Worm (Caenorhabditis elegans) whole organism, young adult: ENCODE data around the gene K09E9.7.

Source experiments
- C06A6.2 ChIP-seq: fragments of 200-800 bp; sonication (Bioruptor generic); conservative IDR thresholded peaks from 2 replicates; pipeline ENCODE4 v1.3.6; 2022; ENCODE audit warnings: missing genetic modification characterization, missing compliant biosample characterization
- chd-7 ChIP-seq: sonication (generic microtip); optimal IDR thresholded peaks from 2 replicates; lab custom pipeline; 2016; ENCODE audit warnings: mild to moderate bottlenecking, missing genetic modification characterization, moderate library complexity, missing compliant biosample characterization
- lir-1 ChIP-seq: fragments of 200-800 bp; sonication (Bioruptor generic); conservative IDR thresholded peaks from 2 replicates; pipeline ENCODE4 v1.3.6; 2022; ENCODE audit warnings: missing genetic modification reagents, missing genetic modification characterization, missing compliant biosample characterization
- nhr-179 ChIP-seq: sonication (generic microtip); optimal IDR thresholded peaks from 2 replicates; lab custom pipeline; 2016; ENCODE audit warnings: mild to moderate bottlenecking, missing genetic modification characterization, missing compliant biosample characterization

DNA sequence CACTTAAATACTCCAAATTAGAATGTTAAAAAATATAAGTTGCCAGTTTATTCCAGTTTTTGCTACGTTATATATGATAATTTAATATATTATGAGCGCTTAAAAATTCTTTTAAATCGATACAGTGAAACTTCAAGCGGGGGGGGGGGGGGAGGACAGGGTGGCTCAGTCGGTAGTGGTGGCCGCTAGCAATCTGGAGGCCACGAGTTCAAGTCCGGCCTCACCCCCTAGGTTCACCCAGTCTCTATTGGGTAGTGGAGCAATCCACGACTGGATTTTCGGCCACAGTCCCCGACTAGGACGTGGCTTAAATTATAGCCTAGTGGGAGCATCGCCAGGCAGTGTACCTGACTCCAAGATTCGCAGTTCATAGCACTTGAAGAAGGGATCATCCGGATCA is 19.7 kb upstream of the K09E9.7 start:
- TF ChIP-seq lir-1 (GFP tag; lab: Robert Waterston, UW) (no peak), nhr-179 (no peak), C06A6.2 (no peak), chd-7 (tag; lab: Kevin White, UChicago) (no peak)
